Worm (Caenorhabditis elegans) whole organism, L2 larva: ENCODE data around the gene rnh-1.1.
A peak's percentile ranks its signal among the peaks of the same experiment; 100 is the strongest.

Source experiments
- C34F6.9 ChIP-seq: fragments of 150-350 bp; optimal IDR thresholded peaks from 2 replicates; lab custom pipeline; 2014; ENCODE audit warnings: missing biosample characterization, missing genetic modification characterization
- F13H6.1 ChIP-seq: sonication (generic microtip); optimal IDR thresholded peaks from 2 replicates; lab custom pipeline; 2016; ENCODE audit warnings: missing genetic modification characterization, missing compliant biosample characterization
- R02D3.7 ChIP-seq: fragments of 150-350 bp; optimal IDR thresholded peaks from 2 replicates; lab custom pipeline; 2014; ENCODE audit warnings: missing biosample characterization, missing genetic modification characterization
- Y55F3AM.14 ChIP-seq: fragments of 200-800 bp; sonication (Bioruptor generic); optimal IDR thresholded peaks from 2 replicates; lab custom pipeline; 2018; ENCODE audit warnings: mild to moderate bottlenecking, missing genetic modification characterization, missing compliant biosample characterization
- alr-1 ChIP-seq: fragments of 150-350 bp; optimal IDR thresholded peaks from 2 replicates; lab custom pipeline; 2014; ENCODE audit warnings: missing biosample characterization, missing genetic modification characterization
- aly-2 ChIP-seq: fragments of 150-350 bp; optimal IDR thresholded peaks from 2 replicates; lab custom pipeline; 2014; ENCODE audit warnings: missing biosample characterization, missing genetic modification characterization
- ama-1 ChIP-seq: fragments of 150-350 bp; optimal IDR thresholded peaks from 2 replicates; lab custom pipeline; 2018; ENCODE audit warnings: inconsistent platforms
- blmp-1 ChIP-seq: sonication (generic microtip); optimal IDR thresholded peaks from 2 replicates; lab custom pipeline; 2017; ENCODE audit warnings: missing genetic modification characterization, mild to moderate bottlenecking, missing compliant biosample characterization, antibody characterized with exemption, moderate library complexity; ENCODE audit not compliant: insufficient read depth
- ceh-16 ChIP-seq: fragments of 150-350 bp; optimal IDR thresholded peaks from 2 replicates; lab custom pipeline; 2014; ENCODE audit warnings: missing biosample characterization, missing genetic modification characterization
- ceh-82 ChIP-seq: fragments of 150-350 bp; optimal IDR thresholded peaks from 2 replicates; lab custom pipeline; 2014; ENCODE audit warnings: missing biosample characterization, missing genetic modification characterization
- crh-2 ChIP-seq: sonication (generic microtip); optimal IDR thresholded peaks from 2 replicates; lab custom pipeline; 2017; ENCODE audit warnings: missing biosample characterization, missing genetic modification characterization
- dmd-4 ChIP-seq: sonication (generic microtip); optimal IDR thresholded peaks from 2 replicates; lab custom pipeline; 2017; ENCODE audit warnings: missing biosample characterization, missing genetic modification characterization
- egl-27 ChIP-seq: sonication (generic microtip); optimal IDR thresholded peaks from 3 replicates; lab custom pipeline; 2017; ENCODE audit warnings: missing biosample characterization, missing genetic modification reagents, missing genetic modification characterization
- elt-1 ChIP-seq: fragments of 150-350 bp; optimal IDR thresholded peaks from 2 replicates; lab custom pipeline; 2014; ENCODE audit warnings: missing biosample characterization, missing genetic modification characterization
- elt-3 ChIP-seq: sonication (generic microtip); optimal IDR thresholded peaks from 2 replicates; lab custom pipeline; 2017; ENCODE audit warnings: missing biosample characterization, missing genetic modification characterization
- fos-1 ChIP-seq: fragments of 150-350 bp; optimal IDR thresholded peaks from 2 replicates; lab custom pipeline; 2014; ENCODE audit warnings: missing biosample characterization, missing genetic modification characterization
- gmeb-1 ChIP-seq: fragments of 150-350 bp; optimal IDR thresholded peaks from 2 replicates; lab custom pipeline; 2014; ENCODE audit warnings: missing biosample characterization, missing genetic modification characterization
- lin-13 ChIP-seq: fragments of 150-350 bp; optimal IDR thresholded peaks from 2 replicates; lab custom pipeline; 2014; ENCODE audit warnings: missing biosample characterization, missing genetic modification reagents, missing genetic modification characterization
- lin-39 ChIP-seq: fragments of 150-350 bp; optimal IDR thresholded peaks from 2 replicates; lab custom pipeline; 2014; ENCODE audit warnings: missing biosample characterization, missing genetic modification reagents, missing genetic modification characterization
- lsy-2 ChIP-seq, 2 experiments: fragments of 150-350 bp in 1 of 2; sonication (generic microtip) in 1 of 2; optimal IDR thresholded peaks; 2 replicates each; lab custom pipeline; 2014 to 2017; ENCODE audit warnings: missing biosample characterization in 2 of 2, missing genetic modification characterization in 2 of 2
- mab-5 ChIP-seq: fragments of 150-350 bp; optimal IDR thresholded peaks from 2 replicates; lab custom pipeline; 2014; ENCODE audit warnings: missing biosample characterization, missing genetic modification characterization
- mdl-1 ChIP-seq, 2 experiments: fragments of 150-350 bp in 1 of 2; sonication (generic microtip) in 1 of 2; optimal IDR thresholded peaks; 2 replicates each; lab custom pipeline; 2017; ENCODE audit warnings: missing biosample characterization in 2 of 2, missing genetic modification characterization in 2 of 2
- nhr-10 ChIP-seq: sonication (generic microtip); optimal IDR thresholded peaks from 2 replicates; lab custom pipeline; 2017; ENCODE audit warnings: missing biosample characterization, missing genetic modification characterization
- nhr-11 ChIP-seq: fragments of 150-350 bp; optimal IDR thresholded peaks from 2 replicates; lab custom pipeline; 2014; ENCODE audit warnings: missing biosample characterization, missing genetic modification characterization
- nhr-12 ChIP-seq: fragments of 150-350 bp; optimal IDR thresholded peaks from 2 replicates; lab custom pipeline; 2014; ENCODE audit warnings: missing biosample characterization, missing genetic modification characterization
- nhr-129 ChIP-seq: fragments of 150-350 bp; optimal IDR thresholded peaks from 2 replicates; lab custom pipeline; 2014; ENCODE audit warnings: missing biosample characterization, missing genetic modification characterization
- nhr-21 ChIP-seq: fragments of 150-350 bp; optimal IDR thresholded peaks from 2 replicates; lab custom pipeline; 2014; ENCODE audit warnings: missing biosample characterization, missing genetic modification characterization
- nhr-23 ChIP-seq: fragments of 150-350 bp; optimal IDR thresholded peaks from 2 replicates; lab custom pipeline; 2014; ENCODE audit warnings: missing biosample characterization, missing genetic modification reagents, missing genetic modification characterization
- nhr-237 ChIP-seq: fragments of 150-350 bp; optimal IDR thresholded peaks from 2 replicates; lab custom pipeline; 2014; ENCODE audit warnings: missing biosample characterization, missing genetic modification characterization
- nhr-6 ChIP-seq: fragments of 150-350 bp; optimal IDR thresholded peaks from 2 replicates; lab custom pipeline; 2014; ENCODE audit warnings: missing biosample characterization, missing genetic modification characterization
- nhr-77 ChIP-seq: fragments of 150-350 bp; optimal IDR thresholded peaks from 2 replicates; lab custom pipeline; 2014; ENCODE audit warnings: missing biosample characterization, missing genetic modification characterization
- sem-4 ChIP-seq: fragments of 150-350 bp; optimal IDR thresholded peaks from 2 replicates; lab custom pipeline; 2014; ENCODE audit warnings: missing biosample characterization, missing genetic modification reagents, missing genetic modification characterization
- sma-3 ChIP-seq: sonication (generic microtip); optimal IDR thresholded peaks from 2 replicates; lab custom pipeline; 2016; ENCODE audit warnings: missing genetic modification reagents, missing genetic modification characterization, missing compliant biosample characterization
- sma-9 ChIP-seq, 2 experiments: fragments of 150-350 bp in 1 of 2; sonication (generic microtip) in 1 of 2; optimal IDR thresholded peaks; 2 replicates each; lab custom pipeline; 2014 to 2016; ENCODE audit warnings: missing genetic modification characterization in 2 of 2, mild to moderate bottlenecking in 1 of 2, missing biosample characterization in 1 of 2, missing compliant biosample characterization in 1 of 2, missing genetic modification reagents in 1 of 2, moderate library complexity in 1 of 2
- snpc-4 ChIP-seq: fragments of 150-350 bp; optimal IDR thresholded peaks from 2 replicates; lab custom pipeline; 2014; ENCODE audit warnings: missing biosample characterization, missing genetic modification characterization
- unc-39 ChIP-seq: fragments of 150-350 bp; optimal IDR thresholded peaks from 2 replicates; lab custom pipeline; 2014; ENCODE audit warnings: missing biosample characterization, missing genetic modification characterization
- unc-55 ChIP-seq: fragments of 150-350 bp; sonication (generic microtip); optimal IDR thresholded peaks from 3 replicates; lab custom pipeline; 2014; ENCODE audit warnings: missing biosample characterization, missing genetic modification reagents, missing genetic modification characterization
- unc-62 ChIP-seq: fragments of 150-350 bp; optimal IDR thresholded peaks from 2 replicates; lab custom pipeline; 2014; ENCODE audit warnings: missing biosample characterization, missing genetic modification reagents, missing genetic modification characterization
- zag-1 ChIP-seq: fragments of 150-350 bp; optimal IDR thresholded peaks from 2 replicates; lab custom pipeline; 2014; ENCODE audit warnings: missing biosample characterization, missing genetic modification characterization
- ztf-1 ChIP-seq: fragments of 200-800 bp; sonication (Bioruptor generic); conservative IDR thresholded peaks from 2 replicates; pipeline ENCODE4 v1.3.6; 2022; ENCODE audit warnings: missing genetic modification characterization, missing compliant biosample characterization
- ztf-11 ChIP-seq: sonication (generic microtip); optimal IDR thresholded peaks from 2 replicates; lab custom pipeline; 2017; ENCODE audit warnings: missing biosample characterization, missing genetic modification characterization
- ztf-4 ChIP-seq: fragments of 150-350 bp; optimal IDR thresholded peaks from 2 replicates; lab custom pipeline; 2014; ENCODE audit warnings: missing biosample characterization, missing genetic modification characterization

The rnh-1.1 gene

DNA sequence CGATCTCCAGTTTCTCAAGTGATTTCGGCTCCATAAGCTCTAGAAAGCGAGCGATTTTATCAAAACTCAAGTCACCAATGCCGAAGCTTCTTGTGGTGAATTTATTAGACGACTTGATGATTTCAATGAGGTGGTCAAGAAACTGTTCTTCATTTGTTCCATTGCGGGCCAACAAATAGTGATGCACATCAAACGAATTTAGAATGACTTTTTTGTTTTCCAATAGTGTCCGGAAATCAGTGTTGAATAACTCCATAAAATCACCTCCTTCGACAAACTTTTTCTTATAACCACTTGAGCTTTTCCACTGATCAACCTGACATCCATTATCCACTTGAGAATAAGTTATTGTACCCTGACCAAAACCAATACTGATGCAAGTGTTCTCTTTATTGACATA is 21.7 kb downstream of the rnh-1.1 start:
- TF ChIP-seq unc-55 (GFP tag; lab: Kevin White, UChicago), result no peak

DNA sequence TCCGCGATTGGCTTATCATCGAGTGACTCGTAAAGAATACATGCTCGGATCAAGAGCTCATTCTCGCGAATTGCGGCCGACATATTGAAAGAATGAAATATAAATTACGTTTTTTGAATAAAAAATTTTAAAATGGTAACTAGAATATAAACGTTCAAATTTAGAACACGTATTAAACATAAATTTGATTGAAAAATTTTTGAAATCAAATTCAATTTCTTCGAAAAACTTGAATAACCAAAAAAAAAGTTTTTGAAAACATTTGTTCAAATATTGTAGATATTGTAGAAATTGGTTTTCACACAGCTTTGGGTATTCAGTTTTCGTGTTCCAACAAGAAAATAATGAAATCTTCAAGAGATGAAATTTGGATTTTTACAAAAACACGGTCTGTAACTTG is 22.5 kb downstream of the rnh-1.1 start, which contains the start of gene fbxa-224:
TSS of gene fbxa-224 (minus strand) at position 101 of the 400 bp plus-strand sequence.
- no peak for TF ChIP-seq ztf-11 (tag; lab: Kevin White, UChicago)
- TF ChIP-seq mdl-1 (tag; optimal IDR thresholded peaks at IDR 0.05; lab: Kevin White, UChicago), result no peak
- TF ChIP-seq unc-62 (GFP tag; lab: Kevin White, UChicago), result no peak
- no peak for TF ChIP-seq nhr-11 (tag; lab: Kevin White, UChicago)
- TF ChIP-seq lin-13, result no peak
- TF ChIP-seq ztf-4 (tag; lab: Kevin White, UChicago), result no peak
- no peak for TF ChIP-seq aly-2 (tag; lab: Kevin White, UChicago)
- no peak for TF ChIP-seq nhr-129
- TF ChIP-seq gmeb-1, result no peak

DNA sequence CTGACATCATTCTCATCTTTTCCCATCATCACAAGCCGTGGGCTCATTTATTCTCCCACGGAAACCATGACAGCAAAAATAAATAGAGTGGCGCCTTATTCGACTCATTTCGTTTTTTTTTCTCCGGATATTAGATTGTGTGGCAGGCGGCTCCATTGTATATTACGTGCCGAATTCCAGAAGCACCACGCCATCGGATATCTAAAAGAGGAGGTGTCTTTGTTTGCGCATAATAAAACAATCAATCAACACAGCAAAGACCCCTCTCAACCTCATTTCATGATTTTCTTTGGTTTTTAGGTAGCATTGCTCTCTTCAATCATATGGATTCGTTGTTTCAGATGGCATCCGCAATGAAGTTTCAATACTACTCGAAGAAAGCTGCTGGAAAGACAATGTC is 23.5 kb downstream of the rnh-1.1 start, which contains the start of gene tph-1:
TSS of gene tph-1 (plus strand) at position 301 of the 400 bp plus-strand sequence.
- TF ChIP-seq ceh-82 (tag; lab: Kevin White, UChicago) (no peak), blmp-1 (tag; lab: Kevin White, UChicago) (no peak), nhr-6 (tag; lab: Kevin White, UChicago) (no peak), fos-1 (tag; lab: Kevin White, UChicago) (no peak), lin-39 (tag; lab: Kevin White, UChicago) (no peak), Y55F3AM.14 (GFP tag; lab: Kevin White, UChicago) (no peak), elt-3 (tag; lab: Kevin White, UChicago) (no peak)

DNA sequence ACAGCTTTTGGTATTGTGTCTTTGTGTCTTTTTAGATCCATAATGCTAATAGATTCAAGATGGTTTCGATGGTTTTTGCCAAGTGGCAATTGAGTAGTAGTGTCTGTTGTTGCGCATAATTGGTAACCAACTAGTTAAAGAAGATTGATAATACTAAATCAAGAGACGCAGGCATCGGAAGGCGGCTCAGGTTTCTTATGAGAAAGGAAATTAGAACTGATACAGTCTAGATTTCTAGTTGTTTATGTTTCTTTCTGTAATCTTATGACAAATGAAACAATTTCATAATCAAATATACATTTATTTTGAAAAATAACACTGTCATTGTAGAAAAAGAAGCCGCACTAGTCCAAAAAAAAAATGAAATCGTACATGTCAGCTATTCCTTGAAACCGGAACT is 28.3 kb downstream of the rnh-1.1 start, which contains the start of gene ZK1290.10:
TSS of gene ZK1290.10 (minus strand) at position 101 of the 400 bp plus-strand sequence.
- no peak for TF ChIP-seq egl-27
- TF ChIP-seq alr-1 (tag; lab: Kevin White, UChicago), result no peak
- TF ChIP-seq unc-39 (tag; lab: Kevin White, UChicago), result no peak
- no peak for TF ChIP-seq ztf-1 (GFP tag; lab: Robert Waterston, UW)
- TF ChIP-seq blmp-1 (tag; lab: Kevin White, UChicago), result no peak
- no peak for TF ChIP-seq nhr-77 (tag; lab: Kevin White, UChicago)
- TF ChIP-seq ceh-16, result no peak
- TF ChIP-seq R02D3.7 (tag; lab: Kevin White, UChicago), result no peak
- no peak for TF ChIP-seq fos-1 (tag; lab: Kevin White, UChicago)
- no peak for TF ChIP-seq nhr-237
- no peak for TF ChIP-seq unc-62 (GFP tag; lab: Kevin White, UChicago)
- no peak for TF ChIP-seq mdl-1 (tag; optimal IDR thresholded peaks at IDR 0.05; lab: Kevin White, UChicago)
- TF ChIP-seq sem-4 (tag; lab: Kevin White, UChicago), result no peak
- TF ChIP-seq unc-55 (GFP tag; lab: Kevin White, UChicago), result no peak

DNA sequence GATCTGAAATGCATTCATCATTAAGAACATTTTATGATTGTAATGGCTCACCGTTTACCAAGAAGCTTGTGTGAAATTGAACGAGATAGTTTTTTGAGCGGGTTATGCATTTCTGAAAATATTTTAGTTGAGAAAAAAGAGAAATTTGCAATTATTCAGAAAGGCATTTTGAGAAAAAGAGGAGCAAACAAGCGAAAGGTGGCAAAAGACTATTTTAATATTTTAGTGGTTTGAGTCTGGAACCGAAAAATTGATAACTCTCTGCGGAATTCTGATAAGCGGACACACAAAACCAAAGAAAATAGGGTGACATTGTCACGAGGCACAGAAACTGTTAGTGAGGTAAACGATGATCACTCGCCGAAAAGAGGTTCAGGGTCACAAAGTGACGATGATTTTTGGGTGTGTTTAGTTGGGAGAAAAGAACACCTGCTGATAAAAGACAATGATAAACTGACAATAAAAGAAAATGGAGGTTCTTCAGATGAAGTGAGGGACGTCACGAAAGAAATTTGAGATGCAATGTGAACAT is 29.2 kb downstream of the rnh-1.1 start:
- TF ChIP-seq Y55F3AM.14 (GFP tag; lab: Kevin White, UChicago) (peak; percentile 6), crh-2 (tag; lab: Kevin White, UChicago) (peak; percentile 71), ceh-16 (no peak), elt-1 (tag; lab: Kevin White, UChicago) (no peak), zag-1 (tag; lab: Kevin White, UChicago) (no peak), ztf-4 (tag; lab: Kevin White, UChicago) (no peak), nhr-12 (tag; lab: Kevin White, UChicago) (no peak), C34F6.9 (no peak), fos-1 (tag; lab: Kevin White, UChicago) (peak; percentile 91), ceh-82 (tag; lab: Kevin White, UChicago) (no peak), mab-5 (no peak), F13H6.1 (peak; percentile 60), nhr-77 (tag; lab: Kevin White, UChicago) (no peak), nhr-23 (no peak), nhr-129 (peak; percentile 21), ama-1 (lab: Kevin White, UChicago) (no peak), nhr-10 (no peak), nhr-237 (no peak), unc-62 (GFP tag; lab: Kevin White, UChicago) (no peak), sma-3 (GFP tag; lab: Kevin White, UChicago) (peak; percentile 82), blmp-1 (tag; lab: Kevin White, UChicago) (no peak), lin-13 (no peak), gmeb-1 (peak; percentile 50), snpc-4 (tag; lab: Kevin White, UChicago) (no peak), dmd-4 (tag; lab: Kevin White, UChicago) (no peak), sma-9 (GFP tag; optimal IDR thresholded peaks at IDR 0.05; lab: Kevin White, UChicago) (peak; percentile 88), sma-9 (tag; optimal IDR thresholded peaks at IDR 0.05; lab: Kevin White, UChicago) (no peak), lsy-2 (tag; optimal IDR thresholded peaks at IDR 0.05; lab: Kevin White, UChicago) (peak in 1 of 2 experiments; percentile 6), nhr-21 (tag; lab: Kevin White, UChicago) (peak; percentile 16), aly-2 (tag; lab: Kevin White, UChicago) (no peak), mdl-1 (tag; optimal IDR thresholded peaks at IDR 0.05; lab: Kevin White, UChicago) (no peak), nhr-11 (tag; lab: Kevin White, UChicago) (no peak), ztf-11 (tag; lab: Kevin White, UChicago) (no peak)
